Worm (Caenorhabditis elegans): ENCODE measurements around the gene arrd-24.
"Not testable (repeated sequence)": the region's sequence is repeated elsewhere in the genome, so short reads cannot be mapped to it uniquely, and the experiment has no call there.

The arrd-24 gene

DNA sequence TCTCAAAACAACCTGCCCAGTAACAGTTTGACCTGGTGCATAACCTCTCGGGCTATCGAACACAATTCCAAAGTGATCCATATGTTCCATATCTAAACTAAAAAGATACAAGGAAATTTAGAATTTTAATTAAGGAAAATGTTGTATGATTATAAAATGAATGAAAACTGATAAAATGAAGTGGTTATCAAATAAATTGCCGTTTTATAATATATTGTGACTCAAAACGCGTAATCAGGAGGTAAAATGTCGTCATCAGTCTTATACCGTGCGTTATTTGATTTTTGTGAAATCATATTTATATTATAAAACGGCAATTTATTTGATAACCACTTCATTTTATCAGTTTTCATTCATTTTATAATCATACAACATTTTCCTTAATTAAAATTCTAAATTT is at the start of gene arrd-24:
Gene arrd-24, minus strand, starts transcription at position 101 of the 400 bp plus-strand sequence.
- not testable (repeated sequence) for TF ChIP-seq dao-5, him-1, W03F9.2 (tag; optimal IDR thresholded peaks at IDR 0.05)

DNA sequence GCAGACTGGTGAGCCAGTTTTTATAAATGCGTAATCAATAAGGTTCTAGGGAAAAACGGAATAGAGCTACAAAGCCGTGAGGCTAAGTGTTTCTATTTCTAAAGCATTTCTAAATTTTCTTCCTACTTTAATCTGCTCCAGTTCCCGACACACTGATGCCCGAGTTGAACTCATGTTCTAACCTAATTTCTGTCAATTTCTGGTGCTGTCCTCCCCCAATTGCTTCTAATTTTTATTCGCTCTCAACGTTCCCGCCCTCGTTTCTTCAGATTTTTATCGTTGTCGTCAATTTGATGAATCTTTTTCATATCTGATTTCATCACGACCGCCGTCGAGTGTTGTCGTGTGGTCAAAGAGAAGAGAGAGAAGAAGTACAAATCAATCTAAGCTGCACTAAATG is 49.6 kb upstream of the arrd-24 start:
- TF ChIP-seq dao-5 (tag; optimal IDR thresholded peaks at IDR 0.05) (no peak), him-1 (tag; optimal IDR thresholded peaks at IDR 0.05) (no peak), W03F9.2 (tag; optimal IDR thresholded peaks at IDR 0.05) (no peak)

- TF ChIP-seq dao-5 (tag; optimal IDR thresholded peaks at IDR 0.05) (no peak), him-1 (tag; optimal IDR thresholded peaks at IDR 0.05) (no peak), W03F9.2 (tag; optimal IDR thresholded peaks at IDR 0.05) (no peak)
Measured at ce11 chrX:14029392-14029791, 49.1 kb upstream of the arrd-24 start.

DNA sequence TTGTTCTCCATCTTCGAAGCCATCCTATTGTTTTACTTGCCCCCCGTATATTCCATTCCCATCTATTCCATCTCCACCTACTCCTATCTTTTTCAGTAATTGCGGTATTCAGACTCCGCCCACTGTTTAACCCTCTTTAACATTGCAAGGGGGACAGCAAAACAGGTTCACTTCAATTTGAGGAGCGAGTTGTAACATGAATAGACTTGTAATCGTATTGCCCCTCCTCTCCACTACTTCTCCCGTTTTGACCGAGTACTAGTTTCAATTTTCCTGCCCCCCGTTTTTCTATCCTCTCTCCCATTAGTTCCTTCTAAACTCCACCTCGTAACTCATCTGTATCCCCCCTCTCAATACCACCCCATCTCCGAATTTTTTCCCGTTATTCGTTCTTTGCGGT is 48.2 kb upstream of the arrd-24 start:
- TF ChIP-seq him-1 (tag; optimal IDR thresholded peaks at IDR 0.05) (no peak), W03F9.2 (tag; optimal IDR thresholded peaks at IDR 0.05) (no peak), dao-5 (tag; optimal IDR thresholded peaks at IDR 0.05) (no peak)

- no peak for TF ChIP-seq him-1 (tag; optimal IDR thresholded peaks at IDR 0.05)
- TF ChIP-seq dao-5 (tag; optimal IDR thresholded peaks at IDR 0.05): no peak
- TF ChIP-seq W03F9.2 (tag; optimal IDR thresholded peaks at IDR 0.05): no peak
Measured at ce11 chrX:14026893-14027292, 46.6 kb upstream of the arrd-24 start.

- TF ChIP-seq him-1 (tag; optimal IDR thresholded peaks at IDR 0.05) (no peak), W03F9.2 (tag; optimal IDR thresholded peaks at IDR 0.05) (no peak), dao-5 (tag; optimal IDR thresholded peaks at IDR 0.05) (no peak)
Measured at ce11 chrX:14024400-14024953, 44.2 kb upstream of the arrd-24 start.

DNA sequence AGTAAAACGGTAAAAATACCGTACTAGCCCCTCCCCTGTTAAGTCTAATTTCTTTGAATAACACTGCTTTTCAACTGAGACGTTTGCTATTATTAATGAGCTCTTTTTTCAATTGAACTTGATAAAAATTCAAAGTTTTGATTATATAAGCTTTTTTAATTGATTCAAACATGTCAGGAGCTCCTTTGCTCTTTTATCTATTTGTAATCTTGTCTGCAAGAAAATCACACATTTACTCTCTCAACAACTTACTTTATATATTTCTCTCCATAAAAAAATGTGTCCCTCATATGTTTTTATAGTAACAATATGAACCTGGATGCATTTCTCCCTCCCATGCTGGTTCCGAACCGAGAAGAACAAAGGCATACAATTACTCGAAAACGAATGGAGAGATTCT is 40.0 kb upstream of the arrd-24 start, which contains the start of gene C04C11.1:
Gene C04C11.1, plus strand, starts transcription at position 301 of the 400 bp plus-strand sequence.
- TF ChIP-seq dao-5 (tag; optimal IDR thresholded peaks at IDR 0.05): no peak
- no peak for TF ChIP-seq W03F9.2 (tag; optimal IDR thresholded peaks at IDR 0.05)
- TF ChIP-seq him-1 (tag; optimal IDR thresholded peaks at IDR 0.05): no peak

DNA sequence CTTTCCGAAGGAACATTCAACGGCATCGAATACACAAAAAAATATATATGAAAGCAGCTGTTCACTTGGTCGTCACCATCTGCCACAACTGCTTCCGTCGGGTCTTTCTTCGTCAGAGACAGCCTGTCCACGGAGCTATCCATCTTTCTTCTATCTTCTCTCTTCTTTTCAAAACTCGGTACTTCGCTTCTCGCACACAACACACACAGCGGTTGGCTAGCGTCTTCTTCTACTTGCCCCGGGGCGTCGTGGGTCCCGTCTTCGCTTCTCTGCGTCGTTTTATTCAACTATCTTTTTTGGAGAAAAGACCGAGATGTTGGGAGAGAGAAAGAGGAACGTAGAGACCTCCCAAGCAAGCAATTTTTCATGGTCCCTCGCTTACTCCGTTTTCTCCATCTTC is 36.4 kb upstream of the arrd-24 start:
- no peak for TF ChIP-seq dao-5 (tag; optimal IDR thresholded peaks at IDR 0.05)
- peak; percentile 82 for TF ChIP-seq him-1 (tag; optimal IDR thresholded peaks at IDR 0.05)
- no peak for TF ChIP-seq W03F9.2 (tag; optimal IDR thresholded peaks at IDR 0.05)

DNA sequence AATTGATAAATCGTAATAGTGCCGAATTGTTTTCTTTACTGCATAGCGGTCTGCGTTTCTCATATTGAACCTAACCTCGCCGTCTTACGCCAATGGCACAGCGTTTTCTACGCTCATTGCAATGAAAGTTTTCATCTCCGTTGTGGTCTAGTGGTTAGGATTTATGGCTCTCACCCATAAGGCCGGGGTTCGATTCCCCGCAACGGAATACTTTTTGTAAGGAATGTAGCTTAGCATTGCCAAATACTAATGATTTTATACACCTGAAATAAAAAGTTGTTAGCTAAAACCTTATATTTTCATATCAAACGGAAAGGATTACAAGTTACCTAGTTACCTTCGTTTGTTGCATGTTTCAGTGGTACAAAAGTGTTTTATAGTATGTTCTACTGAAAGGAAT is 35.5 kb upstream of the arrd-24 start:
- TF ChIP-seq W03F9.2 (tag; optimal IDR thresholded peaks at IDR 0.05) (peak; percentile 59), him-1 (tag; optimal IDR thresholded peaks at IDR 0.05) (peak; percentile 95), dao-5 (tag; optimal IDR thresholded peaks at IDR 0.05) (peak; percentile 73)

DNA sequence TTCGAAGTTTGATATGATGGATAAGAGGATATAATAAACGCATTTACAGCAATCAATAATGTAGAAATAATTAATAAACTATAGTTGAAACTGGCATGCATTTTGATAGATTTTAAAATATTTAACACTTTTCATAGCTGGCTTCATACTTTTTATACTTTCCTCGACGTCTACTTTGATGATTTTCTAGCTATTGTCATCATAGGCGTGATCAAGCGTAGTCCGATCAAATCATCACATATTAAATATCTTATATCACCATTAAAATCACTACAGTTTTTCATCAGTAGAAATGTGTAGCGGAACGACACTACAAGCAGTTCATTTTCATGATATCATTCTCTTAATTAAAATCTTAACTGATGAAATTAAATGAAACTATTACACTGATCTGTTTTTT is 35.0 kb upstream of the arrd-24 start, which contains the start of gene C04C11.25:
Gene C04C11.25, minus strand, starts transcription at position 101 of the 400 bp plus-strand sequence.
- TF ChIP-seq W03F9.2 (tag; optimal IDR thresholded peaks at IDR 0.05) (no peak), him-1 (tag; optimal IDR thresholded peaks at IDR 0.05) (no peak), dao-5 (tag; optimal IDR thresholded peaks at IDR 0.05) (no peak)

- TF ChIP-seq W03F9.2 (tag; optimal IDR thresholded peaks at IDR 0.05) (no peak), him-1 (tag; optimal IDR thresholded peaks at IDR 0.05) (no peak), dao-5 (tag; optimal IDR thresholded peaks at IDR 0.05) (no peak)
Measured at ce11 chrX:14012417-14012816, 32.1 kb upstream of the arrd-24 start, which contains the start of gene tbc-19. Gene tbc-19 (minus strand): TSS chrX:14012517.

- TF ChIP-seq him-1 (tag; optimal IDR thresholded peaks at IDR 0.05): no peak
Measured at ce11 chrX:14008130-14008529, 27.8 kb upstream of the arrd-24 start.

DNA sequence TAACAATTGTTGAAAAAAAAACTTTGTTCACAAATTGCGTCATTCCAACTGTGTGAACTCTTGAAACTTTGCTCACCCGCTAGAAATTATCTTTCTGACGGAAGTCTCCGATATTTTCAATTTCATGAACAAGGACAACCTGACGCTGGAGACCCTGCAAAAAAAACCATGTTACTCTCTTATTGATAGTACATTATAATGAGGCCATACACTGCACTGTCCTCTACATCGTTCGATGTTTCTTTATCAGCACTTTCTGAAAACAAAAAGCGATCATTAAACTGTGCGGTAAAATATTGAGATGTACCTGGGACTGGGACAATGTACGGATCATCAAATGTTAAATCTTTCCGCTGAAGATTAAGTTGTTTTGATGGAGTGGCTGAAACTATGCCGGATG is 23.2 kb upstream of the arrd-24 start:
- TF ChIP-seq dao-5 (tag; optimal IDR thresholded peaks at IDR 0.05) (no peak), W03F9.2 (tag; optimal IDR thresholded peaks at IDR 0.05) (no peak), him-1 (tag; optimal IDR thresholded peaks at IDR 0.05) (no peak)

ce11 chrX:14002739-14003138 is 22.4 kb upstream of the arrd-24 start:
- TF ChIP-seq W03F9.2 (tag; optimal IDR thresholded peaks at IDR 0.05) (no peak), him-1 (tag; optimal IDR thresholded peaks at IDR 0.05) (no peak), dao-5 (tag; optimal IDR thresholded peaks at IDR 0.05) (no peak)

DNA sequence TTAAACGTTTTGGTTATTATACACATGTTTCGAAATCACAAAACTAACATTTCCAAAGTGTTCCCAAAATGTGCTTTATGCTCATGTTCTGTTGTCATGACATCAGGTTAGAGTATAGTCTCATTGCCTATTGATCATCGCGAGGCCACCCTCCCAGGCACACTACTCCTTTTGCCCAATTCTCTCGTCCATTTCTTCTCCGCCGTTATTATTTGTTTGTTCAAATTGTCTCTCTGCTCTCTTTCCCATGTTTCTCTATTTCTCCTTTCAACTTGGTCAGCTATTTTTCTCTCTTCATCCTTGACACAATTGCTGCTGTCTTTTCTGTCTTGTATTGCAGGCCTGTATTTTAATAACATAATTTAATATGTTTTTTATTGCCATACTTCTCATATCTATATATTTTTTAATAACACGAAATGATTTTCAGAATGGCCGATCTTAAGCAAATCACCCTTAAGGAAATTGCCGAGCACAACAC is 21.2 kb upstream of the arrd-24 start, which contains the start of gene cytb-5.1:
Gene cytb-5.1, plus strand, starts transcription at position 431 of the 481 bp plus-strand sequence.
- TF ChIP-seq him-1 (tag; optimal IDR thresholded peaks at IDR 0.05) (no peak), W03F9.2 (tag; optimal IDR thresholded peaks at IDR 0.05) (no peak), dao-5 (tag; optimal IDR thresholded peaks at IDR 0.05) (no peak)

Measured in whole organism, L4/young adult.